Worm (Caenorhabditis elegans) whole organism, L1 larva: ENCODE results near the gene ife-3.

Source experiments
- C16A3.4 ChIP-seq: fragments of 150-350 bp; optimal IDR thresholded peaks from 2 replicates; lab custom pipeline; 2014; ENCODE audit warnings: missing biosample characterization, missing genetic modification characterization
- F16B12.6 ChIP-seq: fragments of 150-350 bp; optimal IDR thresholded peaks from 2 replicates; lab custom pipeline; 2014; ENCODE audit warnings: missing biosample characterization, missing genetic modification characterization
- Y116A8C.19 ChIP-seq: sonication (generic microtip); optimal IDR thresholded peaks from 2 replicates; lab custom pipeline; 2016; ENCODE audit warnings: missing compliant biosample characterization, missing genetic modification characterization, borderline replicate concordance
- aly-2 ChIP-seq: fragments of 150-350 bp; optimal IDR thresholded peaks from 2 replicates; lab custom pipeline; 2014; ENCODE audit warnings: missing biosample characterization, missing genetic modification characterization
- ceh-63 ChIP-seq: fragments of 200-800 bp; sonication (Bioruptor generic); optimal IDR thresholded peaks from 2 replicates; lab custom pipeline; 2018; ENCODE audit warnings: mild to moderate bottlenecking, missing genetic modification characterization, missing compliant biosample characterization
- ceh-82 ChIP-seq, 3 experiments: fragments of 150-350 bp in 1 of 3; sonication (generic microtip) in 2 of 3; optimal IDR thresholded peaks; 2 replicates each; lab custom pipeline; 2014 to 2017; ENCODE audit warnings: missing biosample characterization in 3 of 3, missing genetic modification characterization in 3 of 3
- efl-1 ChIP-seq, 4 experiments: fragments of 150-350 bp; optimal IDR thresholded peaks in 3 of 4; peaks in 1 of 4; 1 replicate in 1 of 4; 2 replicates in 3 of 4; lab custom pipeline; 2014; ENCODE audit warnings: missing biosample characterization in 2 of 4, missing genetic modification characterization in 2 of 4, missing genetic modification reagents in 2 of 4
- elt-3 ChIP-seq, 6 experiments: fragments of 150-350 bp in 1 of 6; sonication (generic microtip); optimal IDR thresholded peaks; 2 replicates each; lab custom pipeline; 2017 to 2018; ENCODE audit warnings: missing biosample characterization in 6 of 6, missing genetic modification characterization in 6 of 6, inconsistent platforms in 1 of 6
- fkh-10 ChIP-seq: sonication (generic microtip); optimal IDR thresholded peaks from 2 replicates; lab custom pipeline; 2017; ENCODE audit warnings: missing biosample characterization, missing genetic modification reagents, missing genetic modification characterization
- fkh-8 ChIP-seq: sonication (generic microtip); optimal IDR thresholded peaks from 2 replicates; lab custom pipeline; 2016; ENCODE audit warnings: mild to moderate bottlenecking, missing genetic modification characterization, missing compliant biosample characterization
- hpl-2 ChIP-seq: fragments of 150-350 bp; optimal IDR thresholded peaks from 2 replicates; lab custom pipeline; 2014; ENCODE audit warnings: missing biosample characterization, missing genetic modification reagents, missing genetic modification characterization
- jun-1 ChIP-seq: fragments of 150-350 bp; optimal IDR thresholded peaks from 2 replicates; lab custom pipeline; 2014; ENCODE audit warnings: missing biosample characterization, missing genetic modification reagents, missing genetic modification characterization
- lin-15B ChIP-seq: fragments of 150-350 bp; sonication (generic microtip); optimal IDR thresholded peaks from 3 replicates; lab custom pipeline; 2014; ENCODE audit warnings: missing biosample characterization, missing genetic modification characterization
- mdl-1 ChIP-seq, 2 experiments: fragments of 150-350 bp; optimal IDR thresholded peaks; 2 replicates each; lab custom pipeline; 2014 to 2017; ENCODE audit warnings: missing biosample characterization in 2 of 2, missing genetic modification characterization in 2 of 2, inconsistent platforms in 1 of 2
- nhr-12 ChIP-seq: sonication (generic microtip); optimal IDR thresholded peaks from 2 replicates; lab custom pipeline; 2017; ENCODE audit warnings: missing biosample characterization, missing genetic modification characterization
- nhr-237 ChIP-seq: fragments of 150-350 bp; optimal IDR thresholded peaks from 2 replicates; lab custom pipeline; 2014; ENCODE audit warnings: missing biosample characterization, missing genetic modification characterization
- nhr-77 ChIP-seq: fragments of 150-350 bp; optimal IDR thresholded peaks from 2 replicates; lab custom pipeline; 2014; ENCODE audit warnings: missing biosample characterization, missing genetic modification characterization
- nhr-90 ChIP-seq: sonication (generic microtip); optimal IDR thresholded peaks from 2 replicates; lab custom pipeline; 2016; ENCODE audit warnings: mild to moderate bottlenecking, missing genetic modification characterization, missing compliant biosample characterization; ENCODE audit not compliant: poor library complexity
- rnt-1 ChIP-seq: sonication (generic microtip); optimal IDR thresholded peaks from 2 replicates; lab custom pipeline; 2016; ENCODE audit warnings: mild to moderate bottlenecking, missing genetic modification characterization, moderate library complexity, missing compliant biosample characterization
- sox-4 ChIP-seq: sonication (generic microtip); optimal IDR thresholded peaks from 2 replicates; lab custom pipeline; 2016; ENCODE audit warnings: missing genetic modification characterization, missing compliant biosample characterization
- unc-130 ChIP-seq: fragments of 150-350 bp; optimal IDR thresholded peaks from 2 replicates; lab custom pipeline; 2017; ENCODE audit warnings: missing biosample characterization, missing genetic modification characterization, inconsistent platforms
- zag-1 ChIP-seq: fragments of 150-350 bp; optimal IDR thresholded peaks from 2 replicates; lab custom pipeline; 2014; ENCODE audit warnings: missing biosample characterization, missing genetic modification characterization

ife-3 gene

ce11 chrV:6271-6670 is 1.4 kb downstream of the ife-3 start:
- TF ChIP-seq efl-1 (optimal IDR thresholded peaks at IDR 0.05; lab: Kevin White, UChicago) (no peak), efl-1 (GFP tag; optimal IDR thresholded peaks at IDR 0.05 in 1 of 2; lab: Kevin White, UChicago) (no peak), sox-4 (no peak), hpl-2 (no peak), nhr-90 (tag; lab: Kevin White, UChicago) (no peak), fkh-10 (GFP tag; lab: Kevin White, UChicago) (no peak), lin-15B (tag; lab: Kevin White, UChicago) (no peak), jun-1 (tag; lab: Kevin White, UChicago) (no peak), rnt-1 (tag; lab: Kevin White, UChicago) (no peak), mdl-1 (tag; optimal IDR thresholded peaks at IDR 0.05; lab: Kevin White, UChicago) (no peak)
- TF ChIP-seq, all 84 proteins: peak for 0

- TF ChIP-seq ceh-82 (tag; optimal IDR thresholded peaks at IDR 0.05; lab: Kevin White, UChicago) (no peak), aly-2 (tag; lab: Kevin White, UChicago) (no peak), jun-1 (tag; lab: Kevin White, UChicago) (no peak), C16A3.4 (tag; lab: Kevin White, UChicago) (no peak), zag-1 (tag; lab: Kevin White, UChicago) (no peak), elt-3 (tag; optimal IDR thresholded peaks at IDR 0.05; lab: Kevin White, UChicago) (no peak), unc-130 (tag; lab: Kevin White, UChicago) (no peak), nhr-12 (tag; lab: Kevin White, UChicago) (no peak), fkh-8 (tag; lab: Kevin White, UChicago) (no peak), nhr-237 (tag; lab: Kevin White, UChicago) (no peak), ceh-63 (GFP tag; lab: Kevin White, UChicago) (no peak), F16B12.6 (no peak), nhr-77 (no peak), Y116A8C.19 (tag; lab: Kevin White, UChicago) (no peak)
Measured at ce11 chrV:1335-1734, 6.3 kb downstream of the ife-3 start, which contains the start of gene idpp-2. idpp-2 (plus strand) TSS chrV:1635.
